Worm (Caenorhabditis elegans): ENCODE data around the gene znf-782.

DNA sequence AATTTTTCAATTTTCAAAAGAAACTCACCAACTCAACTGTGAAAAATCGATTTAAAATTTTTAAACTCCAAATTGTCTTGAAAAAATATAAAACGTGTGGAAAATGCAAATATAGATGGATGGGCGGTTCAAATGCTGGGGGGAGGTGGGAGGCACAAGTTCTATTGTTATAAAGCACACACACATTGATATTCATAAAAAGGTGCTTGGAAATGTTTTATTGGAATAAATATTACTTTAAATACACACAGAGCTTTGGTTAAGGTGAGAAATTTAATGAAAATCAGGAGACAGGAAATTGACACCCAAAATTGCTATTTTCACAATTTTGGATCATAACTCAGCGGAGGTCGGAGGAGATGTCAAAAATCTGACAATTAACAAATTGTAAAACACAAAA, 23.0 kb downstream of the znf-782 start, which contains the start of gene Y55F3AM.11:
- TF ChIP-seq ceh-39 (tag; optimal IDR thresholded peaks at IDR 0.05) = no peak
- TF ChIP-seq nhr-28 (tag; optimal IDR thresholded peaks at IDR 0.05) = no peak
